Worm (Caenorhabditis elegans) whole organism, L2 larva: Measurements from ENCODE around the gene nhr-182.

ENCODE experiments used
- ceh-16 ChIP-seq: fragments of 150-350 bp; optimal IDR thresholded peaks from 2 replicates; lab custom pipeline; 2014; ENCODE audit warnings: missing biosample characterization, missing genetic modification characterization
- elt-1 ChIP-seq: fragments of 150-350 bp; optimal IDR thresholded peaks from 2 replicates; lab custom pipeline; 2014; ENCODE audit warnings: missing biosample characterization, missing genetic modification characterization
- gmeb-1 ChIP-seq: fragments of 150-350 bp; optimal IDR thresholded peaks from 2 replicates; lab custom pipeline; 2014; ENCODE audit warnings: missing biosample characterization, missing genetic modification characterization
- lin-39 ChIP-seq: fragments of 150-350 bp; optimal IDR thresholded peaks from 2 replicates; lab custom pipeline; 2014; ENCODE audit warnings: missing biosample characterization, missing genetic modification reagents, missing genetic modification characterization
- nhr-23 ChIP-seq: fragments of 150-350 bp; optimal IDR thresholded peaks from 2 replicates; lab custom pipeline; 2014; ENCODE audit warnings: missing biosample characterization, missing genetic modification reagents, missing genetic modification characterization
- nhr-237 ChIP-seq: fragments of 150-350 bp; optimal IDR thresholded peaks from 2 replicates; lab custom pipeline; 2014; ENCODE audit warnings: missing biosample characterization, missing genetic modification characterization
- nhr-6 ChIP-seq: fragments of 150-350 bp; optimal IDR thresholded peaks from 2 replicates; lab custom pipeline; 2014; ENCODE audit warnings: missing biosample characterization, missing genetic modification characterization
- sma-3 ChIP-seq: sonication (generic microtip); optimal IDR thresholded peaks from 2 replicates; lab custom pipeline; 2016; ENCODE audit warnings: missing genetic modification reagents, missing genetic modification characterization, missing compliant biosample characterization
- unc-39 ChIP-seq: fragments of 150-350 bp; optimal IDR thresholded peaks from 2 replicates; lab custom pipeline; 2014; ENCODE audit warnings: missing biosample characterization, missing genetic modification characterization
- unc-62 ChIP-seq: fragments of 150-350 bp; optimal IDR thresholded peaks from 2 replicates; lab custom pipeline; 2014; ENCODE audit warnings: missing biosample characterization, missing genetic modification reagents, missing genetic modification characterization

- TF ChIP-seq lin-39 (tag; lab: Kevin White, UChicago) (no peak), nhr-6 (no peak), elt-1 (tag; lab: Kevin White, UChicago) (no peak), unc-62 (GFP tag; lab: Kevin White, UChicago) (no peak), ceh-16 (no peak), sma-3 (no peak), gmeb-1 (tag; lab: Kevin White, UChicago) (no peak), nhr-23 (no peak), unc-39 (tag; lab: Kevin White, UChicago) (no peak), nhr-237 (tag; lab: Kevin White, UChicago) (no peak)
These were observed 30.6 kb upstream of the nhr-182 start, which contains the start of gene nhr-225 for ce11 chrV:2290329-2290728.
